Fruit fly (Drosophila melanogaster): ENCODE results near the gene CG5194.

The CG5194 gene

dm6 chr3L:8978678-8979413 lies 30.8 kb downstream of the CG5194 start (continued):
- TF ChIP-seq NC2α (GFP tag; optimal IDR thresholded peaks at IDR 0.05) (no peak), CG9817 (tag; optimal IDR thresholded peaks at IDR 0.05) (no peak), Nf-YB (GFP tag; optimal IDR thresholded peaks at IDR 0.05) (peak; percentile 17), dan (GFP tag; IDR thresholded peaks at IDR 0.05) (no peak), rib (GFP tag; IDR thresholded peaks at IDR 0.05) (no peak), B-H2 (GFP tag; optimal IDR thresholded peaks at IDR 0.05) (no peak), CG7357 (GFP tag; IDR thresholded peaks at IDR 0.05) (0 out of 3 replicates have a peak, but pooled peaks have one; percentile 13), CG12659 (GFP tag; optimal IDR thresholded peaks at IDR 0.05) (no peak), Dip3 (GFP tag; optimal IDR thresholded peaks at IDR 0.05) (no peak), Rx (GFP tag; IDR thresholded peaks at IDR 0.05) (no peak), p53 (GFP tag; optimal IDR thresholded peaks at IDR 0.05) (no peak), onecut (GFP tag; IDR thresholded peaks at IDR 0.05) (no peak), otp (GFP tag; IDR thresholded peaks at IDR 0.05) (0 out of 3 replicates have a peak, but pooled peaks have one; percentile 25), Bdp1 (GFP tag; optimal IDR thresholded peaks at IDR 0.05) (no peak), vvl (GFP tag; IDR thresholded peaks at IDR 0.05) (peak; percentile 24; the same call in 1 of the 2 replicates), Hr3 (GFP tag; optimal IDR thresholded peaks at IDR 0.05) (no peak), CG15479 (GFP tag; optimal IDR thresholded peaks at IDR 0.05) (peak; percentile 85), zen (tag; optimal IDR thresholded peaks at IDR 0.05) (no peak), CG16863 (GFP tag; optimal IDR thresholded peaks at IDR 0.05) (no peak), CG31365 (tag; optimal IDR thresholded peaks at IDR 0.05) (no peak), Dfd (GFP tag; optimal IDR thresholded peaks at IDR 0.05) (no peak), dati (GFP tag; IDR thresholded peaks at IDR 0.05) (no peak), Gsc (GFP tag; IDR thresholded peaks at IDR 0.05) (no peak), CG13775 (GFP tag; optimal IDR thresholded peaks at IDR 0.05) (no peak), peb (GFP tag; IDR thresholded peaks at IDR 0.05) (no peak), cwo (GFP tag; optimal IDR thresholded peaks at IDR 0.05) (no peak), bab2 (GFP tag; optimal IDR thresholded peaks at IDR 0.05) (no peak), Hr39 (optimal IDR thresholded peaks at IDR 0.05) (no peak), CG8359 (GFP tag; optimal IDR thresholded peaks at IDR 0.05; ENCODE audit: borderline replicate concordance) (no peak), CG15696 (tag; optimal IDR thresholded peaks at IDR 0.05) (no peak), gro (GFP tag; optimal IDR thresholded peaks at IDR 0.05) (no peak), MBD-R2 (GFP tag; IDR thresholded peaks at IDR 0.05) (no peak), CG34422 (GFP tag; IDR thresholded peaks at IDR 0.05) (peak; percentile 84; the same call in 1 of the 3 replicates), fd102C (GFP tag; optimal IDR thresholded peaks at IDR 0.05) (no peak), CG3281 (GFP tag; optimal IDR thresholded peaks at IDR 0.05) (no peak), Sox102F (GFP tag; optimal IDR thresholded peaks at IDR 0.05) (peak; percentile 70), br (optimal IDR thresholded peaks at IDR 0.05) (no peak), CG11560 (tag; IDR thresholded peaks at IDR 0.05) (no peak), H2.0 (GFP tag; IDR thresholded peaks at IDR 0.05) (no peak), CG9727 (GFP tag; optimal IDR thresholded peaks at IDR 0.05) (no peak), da (GFP tag; optimal IDR thresholded peaks at IDR 0.05) (no peak), CG8281 (tag; optimal IDR thresholded peaks at IDR 0.05) (no peak), fu2 (GFP tag; optimal IDR thresholded peaks at IDR 0.05) (no peak), unc-4 (GFP tag; IDR thresholded peaks at IDR 0.05; ENCODE audit: partially characterized antibody) (peak; percentile 44), BtbVII (GFP tag; optimal IDR thresholded peaks at IDR 0.05) (no peak), Ptx1 (GFP tag; IDR thresholded peaks at IDR 0.05) (peak; percentile 63), hb (GFP tag; IDR thresholded peaks at IDR 0.05; ENCODE audit: partially characterized antibody) (no peak), shn (GFP tag; optimal IDR thresholded peaks at IDR 0.05) (no peak), Taf1 (GFP tag; IDR thresholded peaks at IDR 0.05) (no peak), CG6765 (GFP tag; optimal IDR thresholded peaks at IDR 0.05) (no peak), CG15011 (GFP tag; optimal IDR thresholded peaks at IDR 0.05) (no peak)

All from whole organism, embryonic.